Worm (Caenorhabditis elegans) whole organism, L4/young adult: ENCODE measurements around the gene Y73B6BL.44.

Experiments used
- W03F9.2 ChIP-seq: fragments of 150-350 bp; optimal IDR thresholded peaks from 2 replicates; lab custom pipeline; 2014; ENCODE audit warnings: missing biosample characterization, missing genetic modification characterization
- dao-5 ChIP-seq: sonication (generic microtip); optimal IDR thresholded peaks from 2 replicates; lab custom pipeline; 2016; ENCODE audit warnings: missing genotype, missing genetic modification characterization, moderate library complexity, missing compliant biosample characterization
- him-1 ChIP-seq: sonication (generic microtip); optimal IDR thresholded peaks from 2 replicates; lab custom pipeline; 2016; ENCODE audit warnings: missing genotype, missing genetic modification reagents, missing genetic modification characterization, missing compliant biosample characterization

Gene Y73B6BL.44

DNA sequence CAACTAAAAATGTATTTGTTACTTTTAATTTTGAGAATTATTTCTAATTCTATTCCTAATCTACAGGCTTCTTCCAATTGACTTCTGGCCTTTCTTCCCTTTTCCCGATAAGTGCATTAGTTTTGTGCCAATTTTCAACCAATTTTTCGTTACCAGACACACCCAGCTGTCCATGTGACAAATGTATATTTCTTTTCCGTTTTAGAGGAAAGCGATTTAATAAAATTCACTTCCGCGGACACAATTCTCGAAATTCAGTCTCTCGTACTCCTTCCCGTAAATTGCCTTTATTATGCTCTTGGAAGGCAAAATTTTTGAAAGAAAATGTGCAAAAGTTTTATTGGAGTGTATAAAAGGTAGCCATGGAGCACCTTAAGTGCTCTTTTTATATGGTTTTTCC lies 49.6 kb downstream of the Y73B6BL.44 start:
- TF ChIP-seq him-1 (tag; lab: Kevin White, UChicago) (no peak), W03F9.2 (tag; lab: Kevin White, UChicago) (no peak), dao-5 (tag; lab: Kevin White, UChicago) (no peak)
